Worm (Caenorhabditis elegans) whole organism, L1 larva: Measurements from ENCODE around the gene pdhb-1.
A peak's percentile ranks its signal among the peaks of the same experiment; 100 is the strongest.

Source experiments
- C04F5.9 ChIP-seq: sonication (generic microtip); optimal IDR thresholded peaks from 2 replicates; lab custom pipeline; 2016; ENCODE audit warnings: missing genetic modification characterization, missing compliant biosample characterization
- C34B4.2 ChIP-seq: sonication (generic microtip); optimal IDR thresholded peaks from 2 replicates; lab custom pipeline; 2017; ENCODE audit warnings: mild to moderate bottlenecking, missing genetic modification characterization, missing compliant biosample characterization
- alr-1 ChIP-seq: fragments of 200-800 bp; sonication (Bioruptor generic); optimal IDR thresholded peaks from 2 replicates; lab custom pipeline; 2018; ENCODE audit warnings: borderline replicate concordance, mild to moderate bottlenecking, missing genetic modification characterization, missing compliant biosample characterization
- ama-1 ChIP-seq: fragments of 150-350 bp; optimal IDR thresholded peaks from 2 replicates; lab custom pipeline; 2014
- blmp-1 ChIP-seq: fragments of 150-350 bp; optimal IDR thresholded peaks from 2 replicates; lab custom pipeline; 2014; ENCODE audit warnings: missing biosample characterization, missing genetic modification characterization
- ceh-8 ChIP-seq: fragments of 200-800 bp; sonication (Bioruptor generic); optimal IDR thresholded peaks from 2 replicates; lab custom pipeline; 2018; ENCODE audit warnings: mild to moderate bottlenecking, missing genetic modification characterization, moderate library complexity, missing compliant biosample characterization
- ceh-82 ChIP-seq, 3 experiments: fragments of 150-350 bp in 1 of 3; sonication (generic microtip) in 2 of 3; optimal IDR thresholded peaks; 2 replicates each; lab custom pipeline; 2014 to 2017; ENCODE audit warnings: missing biosample characterization in 3 of 3, missing genetic modification characterization in 3 of 3
- ceh-88 ChIP-seq: fragments of 200-800 bp; sonication (Bioruptor generic); IDR thresholded peaks from 2 replicates; pipeline ENCODE4 v1.3.6; 2022; ENCODE audit warnings: missing genetic modification characterization, missing compliant biosample characterization
- ceh-90 ChIP-seq: sonication (generic microtip); optimal IDR thresholded peaks from 2 replicates; lab custom pipeline; 2016; ENCODE audit warnings: missing genetic modification characterization, missing compliant biosample characterization
- ces-1 ChIP-seq: fragments of 150-350 bp; optimal IDR thresholded peaks from 2 replicates; lab custom pipeline; 2014; ENCODE audit warnings: missing biosample characterization, missing genetic modification reagents, missing genetic modification characterization
- dsc-1 ChIP-seq: sonication (generic microtip); optimal IDR thresholded peaks from 2 replicates; lab custom pipeline; 2016; ENCODE audit warnings: mild to moderate bottlenecking, missing genetic modification characterization, missing compliant biosample characterization
- efl-1 ChIP-seq, 4 experiments: fragments of 150-350 bp; optimal IDR thresholded peaks in 3 of 4; peaks in 1 of 4; 1 replicate in 1 of 4; 2 replicates in 3 of 4; lab custom pipeline; 2014; ENCODE audit warnings: missing biosample characterization in 2 of 4, missing genetic modification characterization in 2 of 4, missing genetic modification reagents in 2 of 4
- egl-13 ChIP-seq: sonication (generic microtip); optimal IDR thresholded peaks from 2 replicates; lab custom pipeline; 2016; ENCODE audit warnings: missing genotype, missing genetic modification reagents, missing genetic modification characterization, missing compliant biosample characterization
- elt-2 ChIP-seq: sonication (generic microtip); optimal IDR thresholded peaks from 2 replicates; lab custom pipeline; 2016; ENCODE audit warnings: missing genetic modification characterization, mild to moderate bottlenecking, inconsistent platforms, missing compliant biosample characterization, missing genetic modification reagents
- elt-3 ChIP-seq, 6 experiments: fragments of 150-350 bp in 1 of 6; sonication (generic microtip); optimal IDR thresholded peaks; 2 replicates each; lab custom pipeline; 2017 to 2018; ENCODE audit warnings: missing biosample characterization in 6 of 6, missing genetic modification characterization in 6 of 6, inconsistent platforms in 1 of 6
- fkh-4 ChIP-seq: sonication (generic microtip); optimal IDR thresholded peaks from 2 replicates; lab custom pipeline; 2016; ENCODE audit warnings: missing compliant biosample characterization, missing genetic modification characterization, borderline replicate concordance
- fkh-8 ChIP-seq: sonication (generic microtip); optimal IDR thresholded peaks from 2 replicates; lab custom pipeline; 2016; ENCODE audit warnings: mild to moderate bottlenecking, missing genetic modification characterization, missing compliant biosample characterization
- fos-1 ChIP-seq: fragments of 150-350 bp; optimal IDR thresholded peaks from 2 replicates; lab custom pipeline; 2014; ENCODE audit warnings: missing biosample characterization, missing genetic modification characterization
- hlh-17 ChIP-seq: fragments of 200-800 bp; sonication (Bioruptor generic); optimal IDR thresholded peaks from 2 replicates; lab custom pipeline; 2018; ENCODE audit warnings: missing genetic modification characterization, mild to moderate bottlenecking, missing compliant biosample characterization, moderate library complexity, borderline replicate concordance
- hlh-4 ChIP-seq: sonication (generic microtip); optimal IDR thresholded peaks from 2 replicates; lab custom pipeline; 2016; ENCODE audit warnings: mild to moderate bottlenecking, missing genetic modification characterization, missing compliant biosample characterization
- hpl-2 ChIP-seq: fragments of 150-350 bp; optimal IDR thresholded peaks from 2 replicates; lab custom pipeline; 2014; ENCODE audit warnings: missing biosample characterization, missing genetic modification reagents, missing genetic modification characterization
- jun-1 ChIP-seq: fragments of 150-350 bp; optimal IDR thresholded peaks from 2 replicates; lab custom pipeline; 2014; ENCODE audit warnings: missing biosample characterization, missing genetic modification reagents, missing genetic modification characterization
- lin-13 ChIP-seq: fragments of 150-350 bp; optimal IDR thresholded peaks from 2 replicates; lab custom pipeline; 2014; ENCODE audit warnings: missing biosample characterization, missing genetic modification reagents, missing genetic modification characterization
- lin-35 ChIP-seq, 2 experiments: fragments of 150-350 bp; optimal IDR thresholded peaks; 2 replicates each; lab custom pipeline; 2014; ENCODE audit warnings: missing biosample characterization in 2 of 2, missing genetic modification characterization in 2 of 2, missing genetic modification reagents in 2 of 2
- lsy-2 ChIP-seq, 2 experiments: fragments of 150-350 bp; optimal IDR thresholded peaks; 2 replicates each; lab custom pipeline; 2014; ENCODE audit warnings: missing biosample characterization in 2 of 2, missing genetic modification characterization in 2 of 2
- nhr-20 ChIP-seq: sonication (generic microtip); optimal IDR thresholded peaks from 2 replicates; lab custom pipeline; 2016; ENCODE audit warnings: mild to moderate bottlenecking, missing genetic modification characterization, missing compliant biosample characterization
- nhr-47 ChIP-seq: sonication (generic microtip); optimal IDR thresholded peaks from 2 replicates; lab custom pipeline; 2016; ENCODE audit warnings: mild to moderate bottlenecking, missing genetic modification characterization, moderate library complexity, missing compliant biosample characterization
- nhr-71 ChIP-seq: sonication (generic microtip); optimal IDR thresholded peaks from 2 replicates; lab custom pipeline; 2016; ENCODE audit warnings: mild to moderate bottlenecking, missing genetic modification characterization, moderate library complexity, missing compliant biosample characterization
- nhr-76 ChIP-seq: sonication (generic microtip); optimal IDR thresholded peaks from 2 replicates; lab custom pipeline; 2017; ENCODE audit warnings: missing biosample characterization, missing genetic modification characterization
- nhr-84 ChIP-seq: sonication (generic microtip); optimal IDR thresholded peaks from 2 replicates; lab custom pipeline; 2017; ENCODE audit warnings: missing biosample characterization, missing genetic modification characterization
- nhr-85 ChIP-seq: sonication (generic microtip); peaks from one replicate; lab custom pipeline; 2016; ENCODE audit warnings: missing genetic modification characterization, inconsistent platforms, missing compliant biosample characterization
- pax-3 ChIP-seq: fragments of 200-800 bp; sonication (Bioruptor generic); optimal IDR thresholded peaks from 2 replicates; lab custom pipeline; 2018; ENCODE audit warnings: mild to moderate bottlenecking, missing genetic modification characterization, moderate library complexity, missing compliant biosample characterization
- pqm-1 ChIP-seq: sonication (generic microtip); optimal IDR thresholded peaks from 3 replicates; lab custom pipeline; 2017; ENCODE audit warnings: missing biosample characterization, missing genetic modification characterization
- sox-4 ChIP-seq: sonication (generic microtip); optimal IDR thresholded peaks from 2 replicates; lab custom pipeline; 2016; ENCODE audit warnings: missing genetic modification characterization, missing compliant biosample characterization
- sptf-1 ChIP-seq: fragments of 150-350 bp; optimal IDR thresholded peaks from 2 replicates; lab custom pipeline; 2014; ENCODE audit warnings: missing biosample characterization, missing genetic modification characterization
- sup-37 ChIP-seq: fragments of 200-800 bp; sonication (Bioruptor generic); optimal IDR thresholded peaks from 2 replicates; lab custom pipeline; 2018; ENCODE audit warnings: mild to moderate bottlenecking, missing genetic modification characterization, missing compliant biosample characterization
- swsn-7 ChIP-seq: sonication (generic microtip); optimal IDR thresholded peaks from 2 replicates; lab custom pipeline; 2016; ENCODE audit warnings: missing genetic modification characterization, missing compliant biosample characterization
- tbx-2 ChIP-seq: sonication (generic microtip); optimal IDR thresholded peaks from 2 replicates; lab custom pipeline; 2016; ENCODE audit warnings: missing genetic modification characterization, missing compliant biosample characterization
- unc-130 ChIP-seq: fragments of 150-350 bp; optimal IDR thresholded peaks from 2 replicates; lab custom pipeline; 2017; ENCODE audit warnings: missing biosample characterization, missing genetic modification characterization, inconsistent platforms
- unc-62 ChIP-seq: fragments of 150-350 bp; optimal IDR thresholded peaks from 2 replicates; lab custom pipeline; 2014; ENCODE audit warnings: missing biosample characterization, missing genetic modification reagents, missing genetic modification characterization
- unc-86 ChIP-seq: sonication (generic microtip); optimal IDR thresholded peaks from 2 replicates; lab custom pipeline; 2016; ENCODE audit warnings: missing genetic modification characterization, missing compliant biosample characterization
- unc-98 ChIP-seq: fragments of 200-800 bp; sonication (Bioruptor generic); IDR thresholded peaks from 2 replicates; pipeline ENCODE4 v1.3.6; 2022; ENCODE audit warnings: missing genetic modification characterization, missing compliant biosample characterization
- vab-15 ChIP-seq: sonication (generic microtip); optimal IDR thresholded peaks from 2 replicates; lab custom pipeline; 2017; ENCODE audit warnings: missing genotype, mild to moderate bottlenecking, missing genetic modification characterization, missing compliant biosample characterization
- ztf-11 ChIP-seq, 2 experiments: sonication (generic microtip); optimal IDR thresholded peaks; 2 replicates each; lab custom pipeline; 2016 to 2017; ENCODE audit warnings: missing genetic modification characterization in 2 of 2, missing biosample characterization in 1 of 2, missing compliant biosample characterization in 1 of 2

The pdhb-1 gene

DNA sequence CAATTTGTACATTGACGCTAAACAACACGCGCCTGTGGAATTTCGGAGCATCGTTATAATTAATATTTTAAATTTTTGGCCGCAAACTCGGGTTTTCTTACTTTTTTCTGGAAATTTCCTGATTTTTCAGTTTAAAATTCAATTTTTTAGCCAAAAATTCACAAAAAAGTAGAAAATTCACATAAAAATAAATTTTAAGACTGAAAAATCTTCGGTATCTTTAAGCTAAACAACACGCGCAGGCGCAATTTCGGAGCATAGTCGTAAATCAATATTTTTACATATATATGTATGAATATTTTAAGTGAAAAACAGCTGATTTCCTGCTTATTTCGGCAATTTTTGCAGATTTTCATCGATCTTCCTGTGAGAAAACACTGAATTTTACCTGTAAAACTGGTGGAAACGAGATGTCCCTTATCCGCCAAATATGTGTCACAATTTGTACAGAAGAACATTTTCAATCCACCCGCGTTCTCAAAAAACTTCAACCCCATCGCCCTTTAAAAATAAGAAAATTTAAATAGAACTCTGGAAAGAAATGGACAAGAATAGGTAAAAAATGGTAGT, 17.0 kb upstream of the pdhb-1 start, which contains the start of gene B0546.3:
TSS of gene B0546.3 (minus strand) at position 504 of the 570 bp plus-strand sequence.
- TF ChIP-seq C04F5.9 = no peak
- TF ChIP-seq ama-1 (lab: Kevin White, UChicago) = no peak
- no peak for TF ChIP-seq tbx-2 (tag; lab: Kevin White, UChicago)
- TF ChIP-seq nhr-84 = no peak
- TF ChIP-seq efl-1 (optimal IDR thresholded peaks at IDR 0.05; lab: Kevin White, UChicago) = no peak
- TF ChIP-seq efl-1 (GFP tag; optimal IDR thresholded peaks at IDR 0.05 in 1 of 2; lab: Kevin White, UChicago) = peak in 1 of 2 experiments; percentile 76
- TF ChIP-seq vab-15 (tag; lab: Kevin White, UChicago) = no peak
- TF ChIP-seq pqm-1 = no peak
- no peak for TF ChIP-seq lin-13
- no peak for TF ChIP-seq unc-98
- no peak for TF ChIP-seq alr-1 (tag; lab: Kevin White, UChicago)
- TF ChIP-seq unc-130 (tag; lab: Kevin White, UChicago) = no peak
- TF ChIP-seq jun-1 (tag; lab: Kevin White, UChicago) = no peak
- no peak for TF ChIP-seq sptf-1 (tag; lab: Kevin White, UChicago)
- peak; percentile 9 for TF ChIP-seq elt-2 (tag; lab: Kevin White, UChicago)
- TF ChIP-seq nhr-85 (tag; lab: Kevin White, UChicago) = peak; percentile 43
- no peak for TF ChIP-seq nhr-20 (tag; lab: Kevin White, UChicago)
- TF ChIP-seq C34B4.2 (tag; lab: Kevin White, UChicago) = no peak
- peak; percentile 5 for TF ChIP-seq nhr-71
- peak; percentile 33 for TF ChIP-seq nhr-47 (tag; lab: Kevin White, UChicago)
- TF ChIP-seq nhr-76 (tag; lab: Kevin White, UChicago) = no peak
- TF ChIP-seq blmp-1 = no peak
- TF ChIP-seq unc-62 (GFP tag; lab: Kevin White, UChicago) = no peak

- no peak for TF ChIP-seq fkh-4 (tag; lab: Kevin White, UChicago)
- peak; percentile 20 to 21 for TF ChIP-seq lsy-2 (tag; optimal IDR thresholded peaks at IDR 0.05; lab: Kevin White, UChicago)
Measured at ce11 chrIV:3383203-3383602, 16.3 kb upstream of the pdhb-1 start.

- TF ChIP-seq ceh-82 (tag; optimal IDR thresholded peaks at IDR 0.05; lab: Kevin White, UChicago) (no peak), lin-35 (GFP tag; optimal IDR thresholded peaks at IDR 0.05; lab: Kevin White, UChicago) (no peak), sptf-1 (tag; lab: Kevin White, UChicago) (no peak), lin-13 (no peak)
Measured at ce11 chrIV:3384047-3384446, 15.4 kb upstream of the pdhb-1 start, which contains the start of gene B0546.4. Gene B0546.4 (minus strand): TSS chrIV:3384147.

DNA sequence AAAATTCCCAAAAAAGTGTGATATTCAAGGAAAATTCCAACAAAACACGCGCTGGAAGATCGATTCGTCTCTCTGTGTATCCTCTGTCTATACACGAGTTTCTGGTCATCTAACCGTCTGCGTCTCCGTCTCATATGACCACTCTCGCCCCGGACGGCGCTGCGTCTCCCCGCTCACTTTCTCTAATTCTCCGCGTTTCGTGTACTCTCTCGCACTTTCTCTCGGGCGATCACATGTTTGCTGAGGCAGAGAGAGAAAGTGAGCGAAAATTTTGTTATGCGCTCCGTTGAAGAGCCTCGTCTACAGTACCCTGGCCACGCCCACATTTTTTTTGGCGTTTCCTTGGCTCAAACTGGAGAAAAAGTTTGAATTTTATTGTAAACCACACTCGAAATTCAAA, 14.9 kb upstream of the pdhb-1 start:
- TF ChIP-seq sup-37 (GFP tag; lab: Kevin White, UChicago) (peak; percentile 28), tbx-2 (tag; lab: Kevin White, UChicago) (peak; percentile 95), lsy-2 (tag; optimal IDR thresholded peaks at IDR 0.05; lab: Kevin White, UChicago) (peak; percentile 95), jun-1 (tag; lab: Kevin White, UChicago) (peak; percentile 87), hlh-17 (GFP tag; lab: Kevin White, UChicago) (no peak), pax-3 (peak; percentile 74), hlh-4 (tag; lab: Kevin White, UChicago) (no peak), ztf-11 (tag; optimal IDR thresholded peaks at IDR 0.05; lab: Kevin White, UChicago) (peak in 1 of 2 experiments; percentile 83), pqm-1 (no peak), ceh-88 (GFP tag; lab: Robert Waterston, UW) (peak; percentile 84), nhr-47 (tag; lab: Kevin White, UChicago) (peak; percentile 97), sptf-1 (tag; lab: Kevin White, UChicago) (no peak), dsc-1 (tag; lab: Kevin White, UChicago) (peak; percentile 90), lin-13 (peak; percentile 92), unc-86 (tag; lab: Kevin White, UChicago) (peak; percentile 97), swsn-7 (tag; lab: Kevin White, UChicago) (peak; percentile 96), fkh-8 (tag; lab: Kevin White, UChicago) (peak; percentile 94), ceh-90 (no peak), unc-62 (GFP tag; lab: Kevin White, UChicago) (no peak), egl-13 (tag; lab: Kevin White, UChicago) (peak; percentile 86), C04F5.9 (peak; percentile 66), nhr-20 (tag; lab: Kevin White, UChicago) (peak; percentile 95), hpl-2 (GFP tag; lab: Kevin White, UChicago) (peak; percentile 65), fos-1 (tag; lab: Kevin White, UChicago) (peak; percentile 76), elt-3 (tag; optimal IDR thresholded peaks at IDR 0.05; lab: Kevin White, UChicago) (peak in 2 of 6 experiments; percentile 48 to 57), C34B4.2 (tag; lab: Kevin White, UChicago) (no peak), ces-1 (GFP tag; lab: Kevin White, UChicago) (no peak), elt-2 (tag; lab: Kevin White, UChicago) (peak; percentile 86), ceh-8 (GFP tag; lab: Kevin White, UChicago) (peak; percentile 87), sox-4 (tag; lab: Kevin White, UChicago) (peak; percentile 78)
